Fruit fly (Drosophila melanogaster) whole organism, prepupa: ENCODE measurements around the gene Jhbp16.

Experiments
- CG11902 ChIP-seq: fragments of 200-800 bp; sonication (Bioruptor generic); optimal IDR thresholded peaks from 3 replicates; lab custom pipeline; 2016; ENCODE audit warnings: missing biosample characterization, missing genetic modification characterization
- CG6792 ChIP-seq: fragments of 200-800 bp; sonication (Bioruptor generic); optimal IDR thresholded peaks from 3 replicates; lab custom pipeline; 2016; ENCODE audit warnings: missing biosample characterization, missing genetic modification characterization
- CG6854 ChIP-seq: fragments of 200-800 bp; sonication (Bioruptor generic); optimal IDR thresholded peaks from 2 replicates; lab custom pipeline; 2017; ENCODE audit warnings: missing biosample characterization, mild to moderate bottlenecking, missing genetic modification characterization
- Eip93F ChIP-seq: fragments of 200-800 bp; sonication (Bioruptor generic); optimal IDR thresholded peaks from 2 replicates; lab custom pipeline; 2016; ENCODE audit warnings: missing biosample characterization, mild to moderate bottlenecking, missing genetic modification characterization
- Gug ChIP-seq: fragments of 200-800 bp; sonication (Bioruptor generic); IDR thresholded peaks from 2 replicates; pipeline ENCODE4 v1.3.6; 2022; ENCODE audit warnings: missing biosample characterization, missing genetic modification characterization
- Lpt ChIP-seq: fragments of 200-800 bp; sonication (Bioruptor generic); optimal IDR thresholded peaks from 3 replicates; lab custom pipeline; 2016; ENCODE audit warnings: missing biosample characterization, missing genetic modification characterization
- spab ChIP-seq: fragments of 200-800 bp; sonication (Bioruptor generic); optimal IDR thresholded peaks from 2 replicates; lab custom pipeline; 2017; ENCODE audit warnings: missing biosample characterization, mild to moderate bottlenecking, missing genetic modification characterization, missing genetic modification reagents
- topi ChIP-seq: fragments of 200-800 bp; sonication (Bioruptor generic); optimal IDR thresholded peaks from 3 replicates; lab custom pipeline; 2016; ENCODE audit warnings: missing biosample characterization, missing genetic modification characterization

DNA sequence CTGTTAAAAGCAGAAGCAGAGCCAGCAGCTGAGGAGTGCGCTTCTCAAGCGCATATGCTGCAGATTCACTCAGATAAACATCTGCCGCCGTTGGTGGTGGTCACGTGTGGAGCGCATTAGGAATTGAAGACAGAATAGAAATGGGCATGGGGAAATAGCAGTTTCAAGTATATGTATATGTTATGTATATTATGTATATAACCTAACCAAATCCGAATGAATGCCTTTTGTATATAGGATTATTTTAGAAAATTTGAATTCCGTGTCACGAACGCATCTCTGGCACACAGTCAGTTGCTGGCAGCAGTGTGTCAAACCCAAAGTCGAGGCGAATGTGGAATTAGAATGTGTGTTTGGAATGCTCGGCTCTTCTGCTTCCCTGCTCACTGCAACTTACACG is 26.9 kb downstream of the Jhbp16 start:
- TF ChIP-seq Eip93F (no peak), spab (GFP tag; lab: Kevin White, UChicago) (no peak), CG6792 (GFP tag; lab: Kevin White, UChicago) (no peak), CG11902 (no peak), Gug (GFP tag; lab: Robert Waterston, UW) (no peak), Lpt (no peak), topi (GFP tag; lab: Kevin White, UChicago) (no peak), CG6854 (GFP tag; lab: Kevin White, UChicago) (no peak)
